Worm (Caenorhabditis elegans) whole organism, midembryonic: ENCODE measurements around the gene gtf-2F1.

Source experiments
- T22C8.4 ChIP-seq: fragments of 200-800 bp; sonication (Bioruptor generic); IDR thresholded peaks from 2 replicates; pipeline ENCODE4 v1.3.6; 2022; ENCODE audit warnings: missing genetic modification characterization, missing compliant biosample characterization
- cog-1 ChIP-seq: sonication (generic microtip); optimal IDR thresholded peaks from 2 replicates; lab custom pipeline; 2016; ENCODE audit warnings: missing genetic modification characterization, missing compliant biosample characterization
- flt-1 ChIP-seq: fragments of 200-800 bp; sonication (Bioruptor generic); IDR thresholded peaks from 2 replicates; pipeline ENCODE4 v1.3.6; 2022; ENCODE audit warnings: missing genetic modification characterization, missing compliant biosample characterization
- klf-2 ChIP-seq: fragments of 200-800 bp; sonication (Bioruptor generic); conservative IDR thresholded peaks from 2 replicates; pipeline ENCODE4 v1.3.6; 2022; ENCODE audit warnings: missing genetic modification reagents, missing genetic modification characterization, missing compliant biosample characterization
- med-1 ChIP-seq: sonication (generic microtip); optimal IDR thresholded peaks from 2 replicates; lab custom pipeline; 2017; ENCODE audit warnings: missing genetic modification characterization, mild to moderate bottlenecking, missing compliant biosample characterization, antibody characterized with exemption, missing genetic modification reagents; ENCODE audit not compliant: insufficient read depth
- ref-1 ChIP-seq: fragments of 200-800 bp; sonication (Bioruptor generic); conservative IDR thresholded peaks from 2 replicates; pipeline ENCODE4 v1.3.6; 2022; ENCODE audit warnings: missing genetic modification reagents, missing genetic modification characterization, missing compliant biosample characterization
- tab-1 ChIP-seq: fragments of 200-800 bp; sonication (Bioruptor generic); IDR thresholded peaks from 2 replicates; pipeline ENCODE4 v1.3.6; 2022; ENCODE audit warnings: missing genetic modification characterization, missing compliant biosample characterization
- ztf-23 ChIP-seq: fragments of 200-800 bp; sonication (Bioruptor generic); IDR thresholded peaks from 2 replicates; pipeline ENCODE4 v1.3.6; 2022; ENCODE audit warnings: missing genetic modification reagents, missing genetic modification characterization, missing compliant biosample characterization
- ztf-29 ChIP-seq: fragments of 200-800 bp; sonication (Bioruptor generic); IDR thresholded peaks from 2 replicates; pipeline ENCODE4 v1.3.6; 2022; ENCODE audit warnings: missing genetic modification reagents, missing genetic modification characterization, missing compliant biosample characterization

ce11 chrII:4316011-4316410 is 14.6 kb downstream of the gtf-2F1 start, which contains the start of gene srw-40:
- TF ChIP-seq ref-1 (GFP tag; lab: Robert Waterston, UW) (no peak), flt-1 (no peak), cog-1 (tag; lab: Kevin White, UChicago) (no peak), T22C8.4 (GFP tag; lab: Robert Waterston, UW) (no peak), med-1 (no peak), ztf-29 (GFP tag; lab: Robert Waterston, UW) (no peak), tab-1 (GFP tag; lab: Robert Waterston, UW) (no peak), ztf-23 (no peak), klf-2 (no peak)
